Worm (Caenorhabditis elegans) whole organism, mixed stage, embryonic: Measurements from ENCODE around the gene T19C4.5.

Experiments used
- nhr-12 ChIP-seq: fragments of 150-350 bp; optimal IDR thresholded peaks from 2 replicates; lab custom pipeline; 2014; ENCODE audit warnings: missing biosample characterization, missing genetic modification characterization
- nhr-237 ChIP-seq: fragments of 150-350 bp; optimal IDR thresholded peaks from 2 replicates; lab custom pipeline; 2014; ENCODE audit warnings: missing biosample characterization, missing genetic modification characterization
- unc-62 ChIP-seq: fragments of 150-350 bp; optimal IDR thresholded peaks from 2 replicates; lab custom pipeline; 2014; ENCODE audit warnings: missing biosample characterization, missing genetic modification reagents, missing genetic modification characterization

- no peak for TF ChIP-seq unc-62 (GFP tag; lab: Kevin White, UChicago)
- no peak for TF ChIP-seq nhr-237 (tag; lab: Kevin White, UChicago)
- no peak for TF ChIP-seq nhr-12 (tag; lab: Kevin White, UChicago)
Observed at ce11 chrV:11152333-11152732, 19.7 kb upstream of the T19C4.5 start, which contains the start of gene srg-39.
